Fruit fly (Drosophila melanogaster) whole organism: Measurements from ENCODE around the gene teq.

Experiments
- CG8478 ChIP-seq: fragments of >200 bp; optimal IDR thresholded peaks from 2 replicates; lab custom pipeline; 2018; ENCODE audit warnings: inconsistent platforms
- Dll ChIP-seq: fragments of >200 bp; optimal IDR thresholded peaks from 2 replicates; lab custom pipeline; 2017
- pan ChIP-seq: fragments of >200 bp; optimal IDR thresholded peaks from 2 replicates; lab custom pipeline; 2017
- psq ChIP-seq: fragments of >200 bp; optimal IDR thresholded peaks from 2 replicates; lab custom pipeline; 2017
- usp ChIP-seq: fragments of >200 bp; optimal IDR thresholded peaks from 2 replicates; lab custom pipeline; 2017; ENCODE audit warnings: missing biosample characterization, missing genetic modification characterization, mixed read lengths

DNA sequence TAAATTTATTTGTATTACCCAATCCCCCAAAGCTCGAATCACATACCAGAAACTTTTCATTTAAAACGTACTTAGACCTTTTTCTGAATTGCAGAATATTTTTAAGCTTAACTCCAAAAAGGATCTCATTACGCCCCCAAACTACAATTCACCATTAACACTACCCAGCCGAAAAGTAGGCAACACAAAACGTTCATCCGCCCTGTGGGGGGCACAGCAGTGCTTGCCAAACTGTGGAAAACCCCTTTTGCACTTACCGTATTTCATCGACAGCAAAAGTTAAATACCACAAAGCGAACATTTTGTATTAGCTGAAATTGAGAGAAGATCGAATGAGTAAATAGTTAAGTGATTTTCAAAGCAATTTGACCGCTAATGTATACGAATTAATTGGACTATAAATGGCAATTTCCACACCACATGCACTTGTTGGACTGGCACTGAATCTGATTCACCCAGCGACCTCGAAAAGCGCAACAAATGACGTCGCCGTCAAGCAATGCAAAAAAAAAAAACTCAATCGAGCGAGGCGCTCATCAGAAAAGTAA is 10.2 kb upstream of the teq start:
- TF ChIP-seq usp (no peak), CG8478 (no peak), psq (lab: Kevin White, UChicago) (no peak), Dll (lab: Kevin White, UChicago) (no peak), pan (lab: Kevin White, UChicago) (no peak)
